Fruit fly (Drosophila melanogaster) whole organism, adult: Measurements from ENCODE around the gene CG46466.

Source experiments
- CG12768 ChIP-seq: fragments of 200-800 bp; sonication (Bioruptor generic); optimal IDR thresholded peaks from 2 replicates; lab custom pipeline; 2017; ENCODE audit warnings: missing biosample characterization, missing genetic modification characterization, mild to moderate bottlenecking, moderate library complexity, missing genetic modification reagents
- Hr96 ChIP-seq: fragments of 200-800 bp; sonication (Bioruptor generic); optimal IDR thresholded peaks from 2 replicates; lab custom pipeline; 2016; ENCODE audit warnings: missing biosample characterization, missing genetic modification characterization
- cic ChIP-seq: fragments of 200-800 bp; sonication (Bioruptor generic); optimal IDR thresholded peaks from 2 replicates; lab custom pipeline; 2017; ENCODE audit warnings: missing biosample characterization, mild to moderate bottlenecking, missing genetic modification characterization, moderate library complexity
- kay ChIP-seq: fragments of 200-800 bp; sonication (Bioruptor generic); peaks from one replicate; lab custom pipeline; 2016; ENCODE audit warnings: missing biosample characterization, missing genetic modification characterization, borderline replicate concordance
- ovo ChIP-seq: fragments of 200-800 bp; sonication (Bioruptor generic); optimal IDR thresholded peaks from 2 replicates; lab custom pipeline; 2016; ENCODE audit warnings: missing biosample characterization, missing genetic modification characterization

DNA sequence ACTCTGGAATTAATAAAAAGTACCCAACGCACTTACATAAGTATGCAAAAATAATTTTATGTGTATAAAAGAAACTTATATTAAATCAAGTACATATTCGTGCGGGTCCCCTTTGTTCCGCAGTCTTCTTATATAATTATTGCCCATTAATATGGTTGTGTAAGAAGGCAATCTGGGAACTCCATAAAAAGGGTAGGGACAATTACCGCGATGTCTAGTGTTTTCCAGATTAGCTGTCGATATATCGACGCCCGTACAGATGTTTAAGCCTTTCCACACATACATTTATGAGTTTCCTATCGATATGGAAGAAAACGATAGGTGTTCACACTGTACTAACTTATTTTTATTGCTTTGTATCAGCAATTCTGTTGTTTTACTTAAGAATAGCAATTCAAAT lies 33.7 kb upstream of the CG46466 start:
- TF ChIP-seq ovo (GFP tag; lab: Kevin White, UChicago) (no peak), CG12768 (no peak), Hr96 (GFP tag; lab: Kevin White, UChicago) (no peak), cic (GFP tag; lab: Kevin White, UChicago) (no peak), kay (GFP tag; lab: Kevin White, UChicago) (peak; percentile 95)
